Worm (Caenorhabditis elegans): ENCODE measurements around the gene exp-2.

exp-2 gene

DNA sequence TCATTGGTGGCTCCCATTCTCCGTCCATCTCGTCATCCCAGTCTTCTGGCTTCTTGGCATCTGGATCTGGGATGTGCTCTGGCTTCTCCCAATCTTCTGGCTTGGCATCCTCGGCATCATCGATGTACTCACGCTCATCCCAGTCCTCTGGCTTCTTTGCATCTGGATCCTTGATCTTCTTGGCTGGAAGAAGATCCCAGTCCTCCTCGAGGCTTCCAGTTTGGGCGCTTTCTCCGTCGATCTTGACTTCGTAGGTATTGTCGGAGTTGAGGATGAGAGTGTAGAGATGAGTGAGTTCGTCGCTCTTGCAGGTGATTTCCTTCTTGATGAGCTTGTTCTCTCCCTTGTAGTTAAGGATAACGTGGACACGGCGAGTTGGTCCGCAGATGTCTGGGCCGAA lies 31.6 kb upstream of the exp-2 start:
- TF ChIP-seq fkh-10 (GFP tag; optimal IDR thresholded peaks at IDR 0.05) (no peak), ama-1 (optimal IDR thresholded peaks at IDR 0.05) (peak; percentile 58)

- TF ChIP-seq R02D3.7 (tag; optimal IDR thresholded peaks at IDR 0.05) = peak; percentile 82
- TF ChIP-seq pqm-1 (tag; optimal IDR thresholded peaks at IDR 0.05) = peak; percentile 55
- TF ChIP-seq ZK546.5 (tag; optimal IDR thresholded peaks at IDR 0.05) = no peak
- TF ChIP-seq mml-1 (tag; optimal IDR thresholded peaks at IDR 0.05) = no peak
- peak; percentile 44 for TF ChIP-seq nhr-11 (tag; optimal IDR thresholded peaks at IDR 0.05)
- TF ChIP-seq ztf-4 (tag; optimal IDR thresholded peaks at IDR 0.05) = peak; percentile 51
- no peak for TF ChIP-seq unc-39 (tag; optimal IDR thresholded peaks at IDR 0.05)
- no peak for TF ChIP-seq ztf-11 (tag; optimal IDR thresholded peaks at IDR 0.05)
- no peak for TF ChIP-seq ceh-16 (tag; optimal IDR thresholded peaks at IDR 0.05)
- no peak for TF ChIP-seq nhr-67 (tag; optimal IDR thresholded peaks at IDR 0.05)
- peak; percentile 93 for TF ChIP-seq elt-2 (tag; optimal IDR thresholded peaks at IDR 0.05)
- peak; percentile 84 for TF ChIP-seq pha-4 (tag; optimal IDR thresholded peaks at IDR 0.05)
- peak; percentile 87 for TF ChIP-seq jun-1 (tag; optimal IDR thresholded peaks at IDR 0.05)
- peak; percentile 88 for TF ChIP-seq lin-39 (tag; optimal IDR thresholded peaks at IDR 0.05)
- peak; percentile 71 for TF ChIP-seq tbx-2 (tag; optimal IDR thresholded peaks at IDR 0.05)
- no peak for TF ChIP-seq nhr-237 (tag; optimal IDR thresholded peaks at IDR 0.05)
- TF ChIP-seq lsy-12 (tag; optimal IDR thresholded peaks at IDR 0.05) = peak; percentile 97
- TF ChIP-seq fkh-2 (tag; optimal IDR thresholded peaks at IDR 0.05) = no peak
- TF ChIP-seq nhr-77 (tag; optimal IDR thresholded peaks at IDR 0.05) = no peak
- TF ChIP-seq nfya-1 (tag; optimal IDR thresholded peaks at IDR 0.05; ENCODE audit: insufficient read depth) = peak; percentile 100
- peak; percentile 71 for TF ChIP-seq ceh-28 (tag; optimal IDR thresholded peaks at IDR 0.05)
- no peak for TF ChIP-seq fos-1 (tag; optimal IDR thresholded peaks at IDR 0.05)
- TF ChIP-seq snpc-4 (tag; optimal IDR thresholded peaks at IDR 0.05) = peak; percentile 57
- TF ChIP-seq skn-1 (tag; optimal IDR thresholded peaks at IDR 0.05) = peak; percentile 79
- peak; percentile 12 for TF ChIP-seq fkh-10 (GFP tag; optimal IDR thresholded peaks at IDR 0.05)
- peak; percentile 40 for TF ChIP-seq mdl-1 (tag; optimal IDR thresholded peaks at IDR 0.05)
- no peak for TF ChIP-seq eor-1 (tag; optimal IDR thresholded peaks at IDR 0.05)
- TF ChIP-seq elt-1 (tag; optimal IDR thresholded peaks at IDR 0.05) = peak; percentile 65
- no peak for TF ChIP-seq daf-12 (tag; optimal IDR thresholded peaks at IDR 0.05)
- TF ChIP-seq nhr-25 (tag; optimal IDR thresholded peaks at IDR 0.05) = peak; percentile 82
- TF ChIP-seq nhr-23 (tag; optimal IDR thresholded peaks at IDR 0.05) = peak; percentile 83
- TF ChIP-seq lin-15B (tag; optimal IDR thresholded peaks at IDR 0.05) = peak; percentile 97
- peak; percentile 80 for TF ChIP-seq hmg-11 (tag; optimal IDR thresholded peaks at IDR 0.05)
- TF ChIP-seq nhr-12 (tag; optimal IDR thresholded peaks at IDR 0.05) = no peak
- peak; percentile 45 for TF ChIP-seq ama-1 (optimal IDR thresholded peaks at IDR 0.05)
- TF ChIP-seq nhr-28 (tag; optimal IDR thresholded peaks at IDR 0.05) = no peak
- no peak for TF ChIP-seq nhr-76 (tag; optimal IDR thresholded peaks at IDR 0.05)
- peak; percentile 82 for TF ChIP-seq egl-5 (tag; optimal IDR thresholded peaks at IDR 0.05)
- TF ChIP-seq sea-2 (GFP tag; optimal IDR thresholded peaks at IDR 0.05) = no peak
- TF ChIP-seq ceh-9 (tag; optimal IDR thresholded peaks at IDR 0.05) = no peak
- no peak for TF ChIP-seq aly-2 (tag; optimal IDR thresholded peaks at IDR 0.05)
- peak in 1 of 3 experiments; percentile 20 for TF ChIP-seq elt-3 (tag; optimal IDR thresholded peaks at IDR 0.05)
- peak; percentile 43 for TF ChIP-seq unc-62 (GFP tag; optimal IDR thresholded peaks at IDR 0.05)
- no peak for TF ChIP-seq egl-27 (tag; optimal IDR thresholded peaks at IDR 0.05)
- no peak for TF ChIP-seq zag-1 (tag; optimal IDR thresholded peaks at IDR 0.05)
- no peak for TF ChIP-seq ceh-82 (tag; optimal IDR thresholded peaks at IDR 0.05)
- TF ChIP-seq nhr-43 (tag; optimal IDR thresholded peaks at IDR 0.05; ENCODE audit: poor library complexity, severe bottlenecking) = peak; percentile 31
These were observed 30.7 kb upstream of the exp-2 start, which contains the start of gene crt-1 for ce11 chrV:6100492-6101004. crt-1 (minus strand) TSS chrV:6100542.

All from whole organism, L3 larva.